In the genomic region with DNA sequence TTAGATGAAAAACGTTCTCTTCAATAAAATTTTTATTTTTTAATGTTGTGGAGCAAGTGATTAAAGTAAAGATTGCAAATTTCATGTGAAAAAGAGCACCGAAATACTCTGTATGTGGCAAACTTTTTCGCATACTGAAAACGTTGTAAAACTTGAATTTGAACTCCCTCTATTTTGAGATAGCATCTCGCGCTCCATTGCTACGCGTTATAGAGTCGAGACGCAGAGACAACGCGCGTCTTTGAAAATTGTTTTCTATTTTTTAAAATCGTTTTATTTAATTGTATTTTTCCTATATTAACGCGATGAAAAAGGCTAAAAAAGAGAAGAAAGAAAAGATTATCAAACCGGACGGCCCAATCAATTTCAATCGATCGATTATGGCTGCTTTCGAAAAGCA, we compare ENCODE assay signal across 8 worm cellular contexts.
TF ChIP-seq lines count a peak whose summit lies in the region.

A gene (plus strand): TSS at position 78 of the 400 bp plus-strand sequence.

TF ChIP-seq in whole organism, L1 larva, 84 proteins besides CTCF, POLR2A, EP300 and RAD21 (continues in another document):
- TF ChIP-seq ets-5 (GFP tag; IDR thresholded peaks at IDR 0.05; lab: Robert Waterston, UW): no peak
- no peak for TF ChIP-seq hpl-2 (GFP tag; optimal IDR thresholded peaks at IDR 0.05; lab: Kevin White, UChicago)
- TF ChIP-seq nhr-11 (tag; optimal IDR thresholded peaks at IDR 0.05; lab: Kevin White, UChicago): no peak
- peak; percentile 47 for TF ChIP-seq nhr-19 (GFP tag; conservative IDR thresholded peaks at IDR 0.05; lab: Robert Waterston, UW)
- TF ChIP-seq tbx-2 (tag; optimal IDR thresholded peaks at IDR 0.05; lab: Kevin White, UChicago): peak; percentile 63
- peak; percentile 42 for TF ChIP-seq blmp-1 (tag; optimal IDR thresholded peaks at IDR 0.05; lab: Kevin White, UChicago)
- TF ChIP-seq snpc-4 (tag; optimal IDR thresholded peaks at IDR 0.05; lab: Kevin White, UChicago): peak; percentile 6
- no peak for TF ChIP-seq pax-3 (tag; optimal IDR thresholded peaks at IDR 0.05; lab: Kevin White, UChicago)
- no peak for TF ChIP-seq grh-1 (GFP tag; IDR thresholded peaks at IDR 0.05; lab: Robert Waterston, UW)
- no peak for TF ChIP-seq zag-1 (tag; optimal IDR thresholded peaks at IDR 0.05; lab: Kevin White, UChicago)
- TF ChIP-seq F16B12.6 (tag; optimal IDR thresholded peaks at IDR 0.05; lab: Kevin White, UChicago): peak; percentile 40

TF ChIP-seq in whole organism, L2 larva, 48 proteins besides CTCF, POLR2A, EP300 and RAD21 (continues in another document):
- peak; percentile 30 for TF ChIP-seq crh-2 (tag; optimal IDR thresholded peaks at IDR 0.05; lab: Kevin White, UChicago)
- TF ChIP-seq sem-4 (tag; optimal IDR thresholded peaks at IDR 0.05; lab: Kevin White, UChicago): peak; percentile 20
- peak; percentile 43 to 80 for TF ChIP-seq lsy-2 (tag; optimal IDR thresholded peaks at IDR 0.05; lab: Kevin White, UChicago)
- TF ChIP-seq C34F6.9 (tag; optimal IDR thresholded peaks at IDR 0.05; lab: Kevin White, UChicago): peak; percentile 70
- TF ChIP-seq nhr-21 (tag; optimal IDR thresholded peaks at IDR 0.05; lab: Kevin White, UChicago): peak; percentile 23
- peak; percentile 97 for TF ChIP-seq gmeb-1 (tag; optimal IDR thresholded peaks at IDR 0.05; lab: Kevin White, UChicago)
- peak; percentile 72 for TF ChIP-seq sma-9 (GFP tag; optimal IDR thresholded peaks at IDR 0.05; lab: Kevin White, UChicago)
- no peak for TF ChIP-seq sma-9 (tag; optimal IDR thresholded peaks at IDR 0.05; lab: Kevin White, UChicago)
- no peak for TF ChIP-seq elt-1 (tag; optimal IDR thresholded peaks at IDR 0.05; lab: Kevin White, UChicago)
- TF ChIP-seq nhr-77 (tag; optimal IDR thresholded peaks at IDR 0.05; lab: Kevin White, UChicago): no peak
- peak; percentile 93 for TF ChIP-seq unc-55 (GFP tag; optimal IDR thresholded peaks at IDR 0.05; lab: Kevin White, UChicago)

TF ChIP-seq in whole organism, L3 larva, 47 proteins besides CTCF, POLR2A, EP300 and RAD21 (continues in another document):
- TF ChIP-seq nhr-237 (tag; optimal IDR thresholded peaks at IDR 0.05; lab: Kevin White, UChicago) (no peak), sea-2 (GFP tag; optimal IDR thresholded peaks at IDR 0.05; lab: Kevin White, UChicago) (no peak), nhr-67 (tag; optimal IDR thresholded peaks at IDR 0.05; lab: Kevin White, UChicago) (no peak), nhr-77 (tag; optimal IDR thresholded peaks at IDR 0.05; lab: Kevin White, UChicago) (no peak), lin-15B (tag; optimal IDR thresholded peaks at IDR 0.05; lab: Kevin White, UChicago) (peak; percentile 63), pha-4 (tag; optimal IDR thresholded peaks at IDR 0.05; lab: Kevin White, UChicago) (peak; percentile 85), ceh-28 (tag; optimal IDR thresholded peaks at IDR 0.05; lab: Kevin White, UChicago) (peak; percentile 18), jun-1 (tag; optimal IDR thresholded peaks at IDR 0.05; lab: Kevin White, UChicago) (no peak), snpc-4 (tag; optimal IDR thresholded peaks at IDR 0.05; lab: Kevin White, UChicago) (peak; percentile 55), eor-1 (tag; optimal IDR thresholded peaks at IDR 0.05; lab: Kevin White, UChicago) (no peak), mdl-1 (tag; optimal IDR thresholded peaks at IDR 0.05; lab: Kevin White, UChicago) (no peak), nhr-25 (tag; optimal IDR thresholded peaks at IDR 0.05; lab: Kevin White, UChicago) (peak; percentile 12)

TF ChIP-seq in whole organism, L4 larva, 104 proteins besides CTCF, POLR2A, EP300 and RAD21 (continues in another document):
- TF ChIP-seq nhr-102 (tag; optimal IDR thresholded peaks at IDR 0.05; lab: Kevin White, UChicago) (no peak), zag-1 (tag; optimal IDR thresholded peaks at IDR 0.05; lab: Kevin White, UChicago) (no peak), ces-1 (GFP tag; optimal IDR thresholded peaks at IDR 0.05; lab: Kevin White, UChicago) (no peak), ZK337.2 (GFP tag; IDR thresholded peaks at IDR 0.05; lab: Robert Waterston, UW) (no peak), mxl-3 (GFP tag; optimal IDR thresholded peaks at IDR 0.05; lab: Kevin White, UChicago) (no peak), madf-5 (GFP tag; IDR thresholded peaks at IDR 0.05; lab: Robert Waterston, UW) (no peak), Y48G9A.11 (GFP tag; IDR thresholded peaks at IDR 0.05; lab: Robert Waterston, UW) (no peak), attf-4 (tag; optimal IDR thresholded peaks at IDR 0.05; lab: Kevin White, UChicago) (no peak), tag-97 (GFP tag; IDR thresholded peaks at IDR 0.05; lab: Robert Waterston, UW) (no peak), egl-43 (GFP tag; IDR thresholded peaks at IDR 0.05; lab: Robert Waterston, UW) (no peak), hlh-30 (tag; optimal IDR thresholded peaks at IDR 0.05; lab: Kevin White, UChicago; ENCODE audit: insufficient read depth) (peak; percentile 19), F37D6.2 (tag; optimal IDR thresholded peaks at IDR 0.05; lab: Kevin White, UChicago) (peak; percentile 2)

TF ChIP-seq in whole organism, late embryonic, 69 proteins besides CTCF, POLR2A, EP300 and RAD21:
- peak; percentile 26 for TF ChIP-seq nfya-1 (tag; optimal IDR thresholded peaks at IDR 0.05; lab: Kevin White, UChicago)
- no peak for TF ChIP-seq C38D4.7 (GFP tag; optimal IDR thresholded peaks at IDR 0.05; lab: Kevin White, UChicago)
- no peak for TF ChIP-seq ceh-31 (tag; optimal IDR thresholded peaks at IDR 0.05; lab: Kevin White, UChicago)
- no peak for TF ChIP-seq pqm-1 (tag; optimal IDR thresholded peaks at IDR 0.05; lab: Kevin White, UChicago)
- peak; percentile 8 for TF ChIP-seq ets-4 (tag; optimal IDR thresholded peaks at IDR 0.05; lab: Kevin White, UChicago)
- TF ChIP-seq ttx-3 (tag; optimal IDR thresholded peaks at IDR 0.05; lab: Kevin White, UChicago): no peak
- TF ChIP-seq unc-42 (tag; optimal IDR thresholded peaks at IDR 0.05; lab: Kevin White, UChicago): no peak
- no peak for TF ChIP-seq che-1 (tag; optimal IDR thresholded peaks at IDR 0.05; lab: Kevin White, UChicago)

TF ChIP-seq in whole organism, midembryonic, 9 proteins besides CTCF, POLR2A, EP300 and RAD21:
- TF ChIP-seq ztf-23 (GFP tag; IDR thresholded peaks at IDR 0.05; lab: Robert Waterston, UW) (0 out of 2 replicates have a peak, but pooled peaks have one; percentile 40), klf-2 (GFP tag; conservative IDR thresholded peaks at IDR 0.05; lab: Robert Waterston, UW) (no peak)

TF ChIP-seq in whole organism, mixed stage, embryonic, 35 proteins besides CTCF, POLR2A, EP300 and RAD21:
- TF ChIP-seq pha-4 (tag; optimal IDR thresholded peaks at IDR 0.05; lab: Kevin White, UChicago): peak; percentile 9
- no peak for TF ChIP-seq hlh-1 (tag; optimal IDR thresholded peaks at IDR 0.05; lab: Kevin White, UChicago)
- peak; percentile 14 for TF ChIP-seq elt-1 (tag; optimal IDR thresholded peaks at IDR 0.05; lab: Kevin White, UChicago; ENCODE audit: borderline replicate concordance, insufficient read depth)
- no peak for TF ChIP-seq elt-3 (tag; optimal IDR thresholded peaks at IDR 0.05; lab: Kevin White, UChicago)
- peak; percentile 36 for TF ChIP-seq mep-1 (tag; optimal IDR thresholded peaks at IDR 0.05; lab: Kevin White, UChicago)
- TF ChIP-seq ces-1 (GFP tag; optimal IDR thresholded peaks at IDR 0.05; lab: Kevin White, UChicago): peak; percentile 50
- TF ChIP-seq nhr-237 (tag; optimal IDR thresholded peaks at IDR 0.05; lab: Kevin White, UChicago): peak; percentile 28

TF ChIP-seq in whole organism, young adult, 124 proteins besides CTCF, POLR2A, EP300 and RAD21 (continues in another document):
- peak; percentile 26 for TF ChIP-seq tbp1 (GFP tag; optimal IDR thresholded peaks at IDR 0.05; lab: Kevin White, UChicago)
- TF ChIP-seq attf-6 (GFP tag; IDR thresholded peaks at IDR 0.05; lab: Robert Waterston, UW): no peak
- TF ChIP-seq F57A8.1 (GFP tag; optimal IDR thresholded peaks at IDR 0.05; lab: Kevin White, UChicago): no peak
- TF ChIP-seq xnd-1 (tag; optimal IDR thresholded peaks at IDR 0.05; lab: Kevin White, UChicago): no peak
- TF ChIP-seq mel-28 (tag; optimal IDR thresholded peaks at IDR 0.05; lab: Kevin White, UChicago; ENCODE audit: borderline replicate concordance): no peak
- no peak for TF ChIP-seq nhr-90 (tag; optimal IDR thresholded peaks at IDR 0.05; lab: Kevin White, UChicago)
- TF ChIP-seq lin-40 (tag; optimal IDR thresholded peaks at IDR 0.05; lab: Kevin White, UChicago): no peak
- TF ChIP-seq F22D6.2 (tag; optimal IDR thresholded peaks at IDR 0.05; lab: Kevin White, UChicago): no peak
- TF ChIP-seq F37B4.10 (GFP tag; IDR thresholded peaks at IDR 0.05; lab: Robert Waterston, UW): no peak
- TF ChIP-seq dpl-1 (GFP tag; optimal IDR thresholded peaks at IDR 0.05; lab: Kevin White, UChicago): peak; percentile 52
- TF ChIP-seq rcor-1 (GFP tag; IDR thresholded peaks at IDR 0.05; lab: Robert Waterston, UW): no peak
- no peak for TF ChIP-seq ets-4 (GFP tag; optimal IDR thresholded peaks at IDR 0.05; lab: Kevin White, UChicago)
- TF ChIP-seq tbx-9 (tag; optimal IDR thresholded peaks at IDR 0.05; lab: Kevin White, UChicago; ENCODE audit: borderline replicate concordance): no peak
- TF ChIP-seq lin-35 (GFP tag; optimal IDR thresholded peaks at IDR 0.05; lab: Kevin White, UChicago): peak in 1 of 3 experiments; percentile 90
- no peak for TF ChIP-seq nhr-179 (tag; optimal IDR thresholded peaks at IDR 0.05; lab: Kevin White, UChicago)
- no peak for TF ChIP-seq hmg-20 (GFP tag; IDR thresholded peaks at IDR 0.05; lab: Robert Waterston, UW)
- TF ChIP-seq F55B11.4 (tag; optimal IDR thresholded peaks at IDR 0.05; lab: Kevin White, UChicago; ENCODE audit: borderline replicate concordance, insufficient read depth): no peak
- peak; percentile 18; the same call in 1 of the 2 replicates for TF ChIP-seq F33H1.4 (GFP tag; IDR thresholded peaks at IDR 0.05; lab: Robert Waterston, UW)
- no peak for TF ChIP-seq pha-4 (tag; optimal IDR thresholded peaks at IDR 0.05; lab: Kevin White, UChicago)
- TF ChIP-seq ztf-22 (GFP tag; optimal IDR thresholded peaks at IDR 0.05; lab: Kevin White, UChicago): no peak
- TF ChIP-seq cebp-1 (GFP tag; IDR thresholded peaks at IDR 0.05; lab: Robert Waterston, UW): no peak
- peak; percentile 37 for TF ChIP-seq cebp-1 (tag; optimal IDR thresholded peaks at IDR 0.05; lab: Kevin White, UChicago)
- TF ChIP-seq mcd-1 (GFP tag; IDR thresholded peaks at IDR 0.05; lab: Robert Waterston, UW): peak; percentile 87
- TF ChIP-seq pbrm-1 (GFP tag; IDR thresholded peaks at IDR 0.05; lab: Robert Waterston, UW): no peak
- peak; percentile 88 for TF ChIP-seq hmg-1.2 (GFP tag; IDR thresholded peaks at IDR 0.05; lab: Robert Waterston, UW)
- TF ChIP-seq snpc-3.4 (tag; optimal IDR thresholded peaks at IDR 0.05; lab: Kevin White, UChicago): peak; percentile 37
- TF ChIP-seq bed-2 (GFP tag; IDR thresholded peaks at IDR 0.05; lab: Robert Waterston, UW): no peak
- TF ChIP-seq C06A6.2 (GFP tag; conservative IDR thresholded peaks at IDR 0.05; lab: Robert Waterston, UW): no peak
- TF ChIP-seq K12H6.12 (tag; optimal IDR thresholded peaks at IDR 0.05; lab: Kevin White, UChicago): no peak
- TF ChIP-seq ztf-25 (GFP tag; IDR thresholded peaks at IDR 0.05; lab: Robert Waterston, UW): no peak
- TF ChIP-seq D2030.7 (GFP tag; IDR thresholded peaks at IDR 0.05; lab: Robert Waterston, UW): no peak
